Fruit fly (Drosophila melanogaster) whole organism, embryonic: ENCODE results near the gene CG13924.

Experiments used
- Abd-B ChIP-seq: fragments of 200-800 bp; sonication (Bioruptor generic); optimal IDR thresholded peaks from 2 replicates; lab custom pipeline; 2018; ENCODE audit warnings: missing biosample characterization, mild to moderate bottlenecking, missing genetic modification characterization, moderate library complexity
- B-H1 ChIP-seq: fragments of 200-800 bp; sonication (Bioruptor generic); IDR thresholded peaks from 3 replicates; pipeline ENCODE4 v1.3.6; 2022; ENCODE audit warnings: missing biosample characterization, missing genetic modification characterization
- BEAF-32 ChIP-seq: fragments of 200-800 bp; sonication (Bioruptor generic); optimal IDR thresholded peaks from 3 replicates; lab custom pipeline; 2017; ENCODE audit warnings: missing biosample characterization, missing genetic modification characterization, mild to moderate bottlenecking, moderate library complexity, missing genetic modification reagents
- Bgb ChIP-seq: fragments of 200-800 bp; sonication (Bioruptor generic); IDR thresholded peaks from 2 replicates; pipeline ENCODE4 v1.3.6; 2022; ENCODE audit warnings: missing biosample characterization, missing genetic modification characterization; ENCODE audit not compliant: partially characterized antibody
- CG10209 ChIP-seq: fragments of 200-800 bp; sonication (Bioruptor generic); optimal IDR thresholded peaks from 3 replicates; lab custom pipeline; 2017; ENCODE audit warnings: missing biosample characterization, mild to moderate bottlenecking, missing genetic modification characterization, missing genetic modification reagents
- CG10366 ChIP-seq: fragments of 200-800 bp; sonication (Bioruptor generic); IDR thresholded peaks from 2 replicates; pipeline ENCODE4 v1.3.6; 2022; ENCODE audit warnings: missing biosample characterization, missing genetic modification characterization
- CG11398 ChIP-seq: fragments of 200-800 bp; sonication (Bioruptor generic); optimal IDR thresholded peaks from 2 replicates; lab custom pipeline; 2016; ENCODE audit warnings: missing biosample characterization, missing genetic modification characterization
- CG11560 ChIP-seq: fragments of 200-800 bp; sonication (Bioruptor generic); IDR thresholded peaks from 3 replicates; pipeline ENCODE4 v1.3.6; 2022; ENCODE audit warnings: missing biosample characterization, missing genetic modification characterization
- CG14667 ChIP-seq: fragments of 200-800 bp; sonication (Bioruptor generic); IDR thresholded peaks from 2 replicates; pipeline ENCODE4 v1.3.6; 2022; ENCODE audit warnings: missing biosample characterization, missing genetic modification characterization
- CG15011 ChIP-seq: fragments of 200-800 bp; sonication (Bioruptor generic); optimal IDR thresholded peaks from 3 replicates; lab custom pipeline; 2018; ENCODE audit warnings: missing biosample characterization, mild to moderate bottlenecking, missing genetic modification characterization
- CG17912 ChIP-seq: fragments of 200-800 bp; sonication (Bioruptor generic); optimal IDR thresholded peaks from 2 replicates; lab custom pipeline; 2018; ENCODE audit warnings: missing biosample characterization, mild to moderate bottlenecking, missing genetic modification characterization
- CG2889 ChIP-seq: fragments of 200-800 bp; sonication (Bioruptor generic); IDR thresholded peaks from 3 replicates; pipeline ENCODE4 v1.3.6; 2022; ENCODE audit warnings: missing biosample characterization, missing genetic modification characterization
- CG3163 ChIP-seq: fragments of 200-800 bp; sonication (Bioruptor generic); optimal IDR thresholded peaks from 3 replicates; lab custom pipeline; 2016; ENCODE audit warnings: missing biosample characterization, missing genetic modification characterization
- CG34224 ChIP-seq: fragments of 200-800 bp; sonication (Bioruptor generic); IDR thresholded peaks from 3 replicates; pipeline ENCODE4 v1.3.6; 2022; ENCODE audit warnings: missing biosample characterization, missing genetic modification characterization; ENCODE audit not compliant: partially characterized antibody
- CG3726 ChIP-seq: fragments of 200-800 bp; sonication (Bioruptor generic); IDR thresholded peaks from 3 replicates; pipeline ENCODE4, ENCODE4 v1.3.6; 2022; ENCODE audit warnings: missing biosample characterization, missing genetic modification characterization
- CG4404 ChIP-seq: fragments of 200-800 bp; sonication (Bioruptor generic); IDR thresholded peaks from 2 replicates; pipeline ENCODE4 v1.3.6; 2022; ENCODE audit warnings: missing biosample characterization, missing genetic modification characterization
- CG4424 ChIP-seq: fragments of 200-800 bp; sonication (Bioruptor generic); optimal IDR thresholded peaks from 3 replicates; lab custom pipeline; 2016; ENCODE audit warnings: missing biosample characterization, missing genetic modification characterization
- CG6813 ChIP-seq: fragments of 200-800 bp; sonication (Bioruptor generic); optimal IDR thresholded peaks from 2 replicates; lab custom pipeline; 2017; ENCODE audit warnings: missing biosample characterization, missing genetic modification characterization, mild to moderate bottlenecking, moderate library complexity, missing genetic modification reagents
- CG7357 ChIP-seq: fragments of 200-800 bp; sonication (Bioruptor generic); IDR thresholded peaks from 3 replicates; pipeline ENCODE4 v1.3.6; 2022; ENCODE audit warnings: missing biosample characterization, missing genetic modification characterization
- CG7839 ChIP-seq: fragments of 200-800 bp; sonication (Bioruptor generic); optimal IDR thresholded peaks from 3 replicates; lab custom pipeline; 2018; ENCODE audit warnings: missing biosample characterization, mild to moderate bottlenecking, missing genetic modification characterization, moderate library complexity
- CTCF ChIP-seq: fragments of 200-800 bp; sonication (Bioruptor generic); optimal IDR thresholded peaks from 2 replicates; lab custom pipeline; 2017; ENCODE audit warnings: missing biosample characterization, mild to moderate bottlenecking, missing genetic modification characterization, moderate library complexity
- Deaf1 ChIP-seq: fragments of 200-800 bp; optimal IDR thresholded peaks from 3 replicates; lab custom pipeline; 2019; ENCODE audit warnings: missing biosample characterization, mild to moderate bottlenecking, missing genetic modification characterization, moderate library complexity
- E2f1 ChIP-seq: fragments of 200-800 bp; sonication (Bioruptor generic); IDR thresholded peaks from 2 replicates; pipeline ENCODE4 v1.3.6; 2022; ENCODE audit warnings: missing biosample characterization, missing genetic modification characterization
- H15 ChIP-seq: fragments of 200-800 bp; sonication (Bioruptor generic); IDR thresholded peaks from 3 replicates; pipeline ENCODE4 v1.3.6; 2022; ENCODE audit warnings: missing biosample characterization, missing genetic modification characterization
- Hey ChIP-seq: fragments of 200-800 bp; sonication (Bioruptor generic); optimal IDR thresholded peaks from 3 replicates; lab custom pipeline; 2018; ENCODE audit warnings: missing biosample characterization, mild to moderate bottlenecking, missing genetic modification characterization
- Hmx ChIP-seq: fragments of 200-800 bp; sonication (Bioruptor generic); optimal IDR thresholded peaks from 2 replicates; lab custom pipeline; 2016; ENCODE audit warnings: missing biosample characterization, missing genetic modification characterization
- Kr ChIP-seq: fragments of 200-800 bp; sonication (Bioruptor generic); optimal IDR thresholded peaks from 2 replicates; lab custom pipeline; 2017; ENCODE audit warnings: missing biosample characterization, mild to moderate bottlenecking, missing genetic modification characterization
- Oli ChIP-seq: fragments of 200-800 bp; sonication (Bioruptor generic); optimal IDR thresholded peaks from 2 replicates; lab custom pipeline; 2018; ENCODE audit warnings: missing biosample characterization, mild to moderate bottlenecking, missing genetic modification characterization, moderate library complexity
- Ptx1 ChIP-seq: fragments of 200-800 bp; sonication (Bioruptor generic); IDR thresholded peaks from 2 replicates; pipeline ENCODE4 v1.3.6; 2022; ENCODE audit warnings: missing biosample characterization, missing genetic modification characterization
- TFAM ChIP-seq: fragments of 200-800 bp; sonication (Bioruptor generic); optimal IDR thresholded peaks from 2 replicates; lab custom pipeline; 2017; ENCODE audit warnings: missing biosample characterization, missing genetic modification characterization, inconsistent platforms
- Trl ChIP-seq, 3 experiments: fragments of >200 bp in 2 of 3; fragments of 200-800 bp in 1 of 3; sonication (Bioruptor generic) in 1 of 3; optimal IDR thresholded peaks; 2 replicates in 1 of 3; 3 replicates in 2 of 3; lab custom pipeline; 2016 to 2017; ENCODE audit warnings: missing biosample characterization in 1 of 3, missing genetic modification characterization in 1 of 3
- Xrp1 ChIP-seq: fragments of 200-800 bp; sonication (Bioruptor generic); IDR thresholded peaks from 2 replicates; pipeline ENCODE4 v1.3.6; 2022; ENCODE audit warnings: missing biosample characterization, missing genetic modification characterization
- abd-A ChIP-seq: fragments of 200-800 bp; sonication (Bioruptor generic); optimal IDR thresholded peaks from 3 replicates; lab custom pipeline; 2019; ENCODE audit warnings: missing biosample characterization, mild to moderate bottlenecking, missing genetic modification characterization, moderate library complexity
- caup ChIP-seq: fragments of 200-800 bp; sonication (Bioruptor generic); optimal IDR thresholded peaks from 3 replicates; lab custom pipeline; 2017; ENCODE audit warnings: missing biosample characterization, mild to moderate bottlenecking, missing genetic modification characterization, moderate library complexity; ENCODE audit not compliant: severe bottlenecking
- crp ChIP-seq, 2 experiments: fragments of 200-800 bp; sonication (Bioruptor generic); optimal IDR thresholded peaks; 2 replicates in 1 of 2; 3 replicates in 1 of 2; lab custom pipeline; 2017; ENCODE audit warnings: missing biosample characterization in 2 of 2, missing genetic modification characterization in 2 of 2, mild to moderate bottlenecking in 1 of 2, moderate library complexity in 1 of 2
- gce ChIP-seq: fragments of 200-800 bp; sonication (Bioruptor generic); IDR thresholded peaks from 3 replicates; pipeline ENCODE4 v1.3.6; 2022; ENCODE audit warnings: missing biosample characterization, missing genetic modification characterization
- gem ChIP-seq: fragments of 200-800 bp; sonication (Bioruptor generic); optimal IDR thresholded peaks from 2 replicates; lab custom pipeline; 2019; ENCODE audit warnings: missing biosample characterization, mild to moderate bottlenecking, missing genetic modification characterization, moderate library complexity
- jing ChIP-seq: fragments of 200-800 bp; sonication (Bioruptor generic); optimal IDR thresholded peaks from 2 replicates; lab custom pipeline; 2018; ENCODE audit warnings: missing biosample characterization, mild to moderate bottlenecking, missing genetic modification characterization
- kah ChIP-seq: fragments of 200-800 bp; sonication (Bioruptor generic); optimal IDR thresholded peaks from 2 replicates; lab custom pipeline; 2018; ENCODE audit warnings: missing biosample characterization, mild to moderate bottlenecking, missing genetic modification characterization
- nom ChIP-seq: fragments of 200-800 bp; sonication (Bioruptor generic); optimal IDR thresholded peaks from 2 replicates; lab custom pipeline; 2017; ENCODE audit warnings: missing biosample characterization, missing genetic modification characterization, mild to moderate bottlenecking, moderate library complexity, missing genetic modification reagents
- org-1 ChIP-seq: fragments of 200-800 bp; sonication (Bioruptor generic); optimal IDR thresholded peaks from 2 replicates; lab custom pipeline; 2017; ENCODE audit warnings: missing biosample characterization, missing genetic modification characterization
- psq ChIP-seq: fragments of 200-800 bp; sonication (Bioruptor generic); optimal IDR thresholded peaks from 2 replicates; lab custom pipeline; 2017; ENCODE audit warnings: missing biosample characterization, missing genetic modification characterization
- run ChIP-seq: fragments of 200-800 bp; sonication (Bioruptor generic); optimal IDR thresholded peaks from 3 replicates; lab custom pipeline; 2018; ENCODE audit warnings: missing biosample characterization, mild to moderate bottlenecking, missing genetic modification characterization
- scrt ChIP-seq: fragments of 200-800 bp; sonication (Bioruptor generic); optimal IDR thresholded peaks from 2 replicates; lab custom pipeline; 2018; ENCODE audit warnings: missing biosample characterization, mild to moderate bottlenecking, missing genetic modification characterization, moderate library complexity
- sens-2 ChIP-seq: fragments of 200-800 bp; sonication (Bioruptor generic); IDR thresholded peaks from 2 replicates; pipeline ENCODE4 v1.3.6; 2022; ENCODE audit warnings: missing biosample characterization, missing genetic modification characterization
- shn ChIP-seq: fragments of 200-800 bp; sonication (Bioruptor generic); optimal IDR thresholded peaks from 3 replicates; lab custom pipeline; 2016; ENCODE audit warnings: missing biosample characterization, missing genetic modification characterization
- stc ChIP-seq: fragments of 200-800 bp; sonication (Bioruptor generic); IDR thresholded peaks from 2 replicates; pipeline ENCODE4 v1.3.6; 2022; ENCODE audit warnings: missing biosample characterization, missing genetic modification characterization
- wek ChIP-seq: fragments of 200-800 bp; sonication (Bioruptor generic); optimal IDR thresholded peaks from 3 replicates; lab custom pipeline; 2018; ENCODE audit warnings: missing biosample characterization, mild to moderate bottlenecking, missing genetic modification characterization, moderate library complexity

Gene CG13924

dm6 chr3L:1856467-1857350 is 13.1 kb upstream of the CG13924 start, which contains the start of gene CG12024 (continued):
- TF ChIP-seq Xrp1 (GFP tag; lab: Robert Waterston, UW), result no peak; the same call in 1 of the 2 replicates
- TF ChIP-seq BEAF-32 (GFP tag; lab: Kevin White, UChicago), result peak; percentile 62
- peak; percentile 62; the same call in 1 of the 3 replicates for TF ChIP-seq H15 (GFP tag; lab: Robert Waterston, UW)
- TF ChIP-seq CG10209, result peak; percentile 76
- no peak for TF ChIP-seq CG14667 (GFP tag; lab: Robert Waterston, UW)
- TF ChIP-seq sens-2 (GFP tag; lab: Robert Waterston, UW), result no peak
- TF ChIP-seq stc (GFP tag; lab: Robert Waterston, UW), result no peak
- no peak for TF ChIP-seq Hmx (GFP tag; lab: Kevin White, UChicago)
- peak; percentile 78 for TF ChIP-seq shn
- peak; percentile 68 for TF ChIP-seq Oli (tag; lab: Kevin White, UChicago)
- no peak; the same call in 2 of the 3 replicates for TF ChIP-seq B-H1
- TF ChIP-seq CG3726 (GFP tag; lab: Robert Waterston, UW), result no peak
- TF ChIP-seq Kr (GFP tag; lab: Kevin White, UChicago), result no peak
- TF ChIP-seq kah (GFP tag; lab: Kevin White, UChicago), result no peak
- peak; percentile 33 for TF ChIP-seq CTCF
- peak in 1 of 2 experiments; percentile 11 for TF ChIP-seq Trl (optimal IDR thresholded peaks at IDR 0.05; lab: Kevin White, UChicago)
- peak; percentile 76 for TF ChIP-seq Trl (GFP tag; optimal IDR thresholded peaks at IDR 0.05; lab: Kevin White, UChicago)
- no peak for TF ChIP-seq gce
- peak; percentile 35 for TF ChIP-seq caup (GFP tag; lab: Kevin White, UChicago)
- no peak for TF ChIP-seq run (tag; lab: Kevin White, UChicago)
- TF ChIP-seq abd-A (tag; lab: Kevin White, UChicago), result no peak
- no peak for TF ChIP-seq CG34224 (GFP tag; lab: Robert Waterston, UW)
- peak; percentile 68 for TF ChIP-seq Ptx1
- TF ChIP-seq CG7839 (tag; lab: Kevin White, UChicago), result peak; percentile 74
- TF ChIP-seq CG10366 (GFP tag; lab: Robert Waterston, UW), result peak; percentile 67
- peak; percentile 60 for TF ChIP-seq psq
- no peak for TF ChIP-seq CG6813 (GFP tag; lab: Kevin White, UChicago)
- peak; percentile 80 for TF ChIP-seq Hey (tag; lab: Kevin White, UChicago)
- peak; percentile 43 for TF ChIP-seq CG17912 (GFP tag; lab: Kevin White, UChicago)
- peak; percentile 62 for TF ChIP-seq CG3163
- TF ChIP-seq Abd-B (GFP tag; lab: Kevin White, UChicago), result peak; percentile 89
- TF ChIP-seq CG11398 (GFP tag; lab: Kevin White, UChicago), result no peak
- TF ChIP-seq Bgb (GFP tag; lab: Robert Waterston, UW), result no peak
- TF ChIP-seq jing, result peak; percentile 43
- peak; percentile 80 for TF ChIP-seq gem (tag; lab: Kevin White, UChicago)
- TF ChIP-seq wek, result peak; percentile 66
- TF ChIP-seq CG2889, result peak; percentile 47; the same call in 2 of the 3 replicates
- no peak for TF ChIP-seq TFAM (GFP tag; lab: Kevin White, UChicago)
- peak; percentile 99 for TF ChIP-seq CG7357 (GFP tag; lab: Robert Waterston, UW)
- peak; percentile 54 for TF ChIP-seq E2f1 (GFP tag; lab: Robert Waterston, UW)
- TF ChIP-seq CG15011, result peak; percentile 24
- TF ChIP-seq nom (GFP tag; lab: Kevin White, UChicago), result no peak
- peak; percentile 60 for TF ChIP-seq CG4404
- TF ChIP-seq CG4424, result peak; percentile 74
- peak in 1 of 2 experiments; percentile 66 for TF ChIP-seq crp (GFP tag; optimal IDR thresholded peaks at IDR 0.05; lab: Kevin White, UChicago)
- TF ChIP-seq scrt (GFP tag; lab: Kevin White, UChicago), result no peak
- no peak for TF ChIP-seq org-1 (GFP tag; lab: Kevin White, UChicago)
- peak; percentile 10 for TF ChIP-seq Deaf1 (tag; lab: Kevin White, UChicago)
- TF ChIP-seq CG11560, result peak; percentile 39; the same call in 1 of the 3 replicates
